Worm (Caenorhabditis elegans) whole organism, L4/young adult: ENCODE results near the gene srh-233.

ENCODE experiments used
- W03F9.2 ChIP-seq: fragments of 150-350 bp; optimal IDR thresholded peaks from 2 replicates; lab custom pipeline; 2014; ENCODE audit warnings: missing biosample characterization, missing genetic modification characterization
- dao-5 ChIP-seq: sonication (generic microtip); optimal IDR thresholded peaks from 2 replicates; lab custom pipeline; 2016; ENCODE audit warnings: missing genotype, missing genetic modification characterization, moderate library complexity, missing compliant biosample characterization
- him-1 ChIP-seq: sonication (generic microtip); optimal IDR thresholded peaks from 2 replicates; lab custom pipeline; 2016; ENCODE audit warnings: missing genotype, missing genetic modification reagents, missing genetic modification characterization, missing compliant biosample characterization

srh-233 gene

ce11 chrV:20065096-20065495, 15.9 kb downstream of the srh-233 start:
- TF ChIP-seq W03F9.2 (tag; lab: Kevin White, UChicago) (no peak), him-1 (no peak)

ce11 chrV:20067075-20067474, 17.9 kb downstream of the srh-233 start:
- no peak for TF ChIP-seq dao-5 (tag; lab: Kevin White, UChicago)
- no peak for TF ChIP-seq W03F9.2 (tag; lab: Kevin White, UChicago)
- no peak for TF ChIP-seq him-1

- TF ChIP-seq W03F9.2 (tag; lab: Kevin White, UChicago) (no peak), him-1 (no peak), dao-5 (tag; lab: Kevin White, UChicago) (no peak)
Measured at ce11 chrV:20068389-20068788, 19.2 kb downstream of the srh-233 start.

- TF ChIP-seq dao-5 (tag; lab: Kevin White, UChicago), result no peak
- TF ChIP-seq him-1, result no peak
- TF ChIP-seq W03F9.2 (tag; lab: Kevin White, UChicago), result no peak
Measured at ce11 chrV:20074345-20074744, 25.2 kb downstream of the srh-233 start.

ce11 chrV:20087635-20088034, 38.5 kb downstream of the srh-233 start, which contains the start of gene fre-1:
TSS of gene fre-1 (minus strand) at chrV:20087735.
- TF ChIP-seq him-1 (no peak), dao-5 (tag; lab: Kevin White, UChicago) (no peak), W03F9.2 (tag; lab: Kevin White, UChicago) (no peak)

- TF ChIP-seq W03F9.2 (tag; lab: Kevin White, UChicago), result peak; percentile 17
- no peak for TF ChIP-seq dao-5 (tag; lab: Kevin White, UChicago)
Measured at ce11 chrV:20090698-20091313, 41.6 kb downstream of the srh-233 start, which contains the start of the genes dcs-1 and sec-23. TSS of gene dcs-1 (minus strand) at chrV:20090743. TSS of gene sec-23 (plus strand) at chrV:20091263.

- TF ChIP-seq him-1 (no peak), W03F9.2 (tag; lab: Kevin White, UChicago) (no peak)
Measured at ce11 chrV:20093940-20094339, 44.8 kb downstream of the srh-233 start.

ce11 chrV:20094908-20095307, 45.7 kb downstream of the srh-233 start, which contains the start of gene nlp-69:
TSS of gene nlp-69 (minus strand) at chrV:20095008.
- TF ChIP-seq W03F9.2 (tag; lab: Kevin White, UChicago), result no peak
- no peak for TF ChIP-seq dao-5 (tag; lab: Kevin White, UChicago)
- no peak for TF ChIP-seq him-1

- no peak for TF ChIP-seq him-1
- no peak for TF ChIP-seq W03F9.2 (tag; lab: Kevin White, UChicago)
- no peak for TF ChIP-seq dao-5 (tag; lab: Kevin White, UChicago)
Measured at ce11 chrV:20097164-20097563, 48.0 kb downstream of the srh-233 start.
